Worm (Caenorhabditis elegans): ENCODE results near the gene Y39A1A.3.

Gene Y39A1A.3

DNA sequence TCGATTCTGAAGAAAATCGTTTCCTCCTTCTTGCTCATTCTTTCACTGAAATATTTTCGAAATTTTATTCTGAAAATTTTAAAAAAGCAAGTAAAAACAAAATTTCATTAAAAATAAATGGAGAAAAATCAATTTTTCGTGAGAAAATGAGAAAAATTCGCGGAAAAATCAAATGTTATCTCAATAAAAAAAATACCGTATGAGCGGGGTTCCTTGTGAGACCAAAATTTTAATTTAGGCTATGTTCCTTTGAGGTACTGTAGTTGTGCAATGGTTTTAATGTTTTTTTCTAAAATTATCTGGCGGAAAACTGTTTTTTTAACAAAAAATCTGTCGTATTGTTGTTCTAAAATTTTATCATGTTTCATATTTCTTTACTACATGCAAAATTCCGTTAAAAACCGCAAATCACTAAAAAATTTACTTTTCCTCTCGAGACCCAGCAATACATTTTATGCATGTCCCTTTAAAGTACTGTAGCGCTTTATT lies 3.9 kb upstream of the Y39A1A.3 start, which contains the start of gene epg-6:
epg-6 (minus strand) TSS at position 51 of the 489 bp plus-strand sequence.
- no peak for TF ChIP-seq lin-11 (tag; optimal IDR thresholded peaks at IDR 0.05)
- no peak for TF ChIP-seq unc-39 (tag; optimal IDR thresholded peaks at IDR 0.05)
- no peak for TF ChIP-seq lsy-2 (tag; optimal IDR thresholded peaks at IDR 0.05)
- no peak for TF ChIP-seq ceh-82 (tag; optimal IDR thresholded peaks at IDR 0.05)
- no peak for TF ChIP-seq gmeb-1 (tag; optimal IDR thresholded peaks at IDR 0.05)
- no peak for TF ChIP-seq crh-2 (tag; optimal IDR thresholded peaks at IDR 0.05)
- TF ChIP-seq nhr-11 (tag; optimal IDR thresholded peaks at IDR 0.05) = no peak
- no peak for TF ChIP-seq elt-1 (tag; optimal IDR thresholded peaks at IDR 0.05)
- no peak for TF ChIP-seq nhr-23 (tag; optimal IDR thresholded peaks at IDR 0.05)
- TF ChIP-seq ztf-4 (tag; optimal IDR thresholded peaks at IDR 0.05) = no peak
- no peak for TF ChIP-seq unc-62 (GFP tag; optimal IDR thresholded peaks at IDR 0.05)
- no peak for TF ChIP-seq nhr-25 (tag; optimal IDR thresholded peaks at IDR 0.05)
- no peak for TF ChIP-seq F13H6.1 (tag; optimal IDR thresholded peaks at IDR 0.05)
- TF ChIP-seq ztf-1 (GFP tag; conservative IDR thresholded peaks at IDR 0.05) = no peak
- TF ChIP-seq elt-3 (tag; optimal IDR thresholded peaks at IDR 0.05) = no peak

DNA sequence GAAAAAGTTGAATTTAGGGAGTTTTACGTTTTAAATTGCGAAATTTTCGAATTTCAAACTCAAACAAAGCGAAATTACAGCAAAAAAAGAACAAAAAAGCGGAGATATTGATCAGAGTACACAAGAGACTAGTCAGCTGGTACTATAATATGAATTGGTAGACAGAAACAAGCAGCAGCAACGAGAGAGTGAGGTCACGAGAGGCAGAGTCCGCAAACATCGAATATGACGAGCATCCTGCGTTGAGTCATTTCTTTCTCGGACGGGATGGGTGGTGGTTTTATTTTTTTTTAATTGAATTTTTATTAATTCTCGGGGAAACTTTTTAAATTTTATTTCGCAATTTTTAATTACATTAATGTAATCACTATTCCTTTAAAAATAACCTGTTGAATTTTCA lies 3.4 kb upstream of the Y39A1A.3 start:
- no peak for TF ChIP-seq peb-1 (tag; optimal IDR thresholded peaks at IDR 0.05)
- peak; percentile 49 to 85 for TF ChIP-seq lsy-2 (tag; optimal IDR thresholded peaks at IDR 0.05)
- no peak for TF ChIP-seq zag-1 (tag; optimal IDR thresholded peaks at IDR 0.05)
- TF ChIP-seq fos-1 (tag; optimal IDR thresholded peaks at IDR 0.05) = peak; percentile 98
- no peak for TF ChIP-seq R02D3.7 (tag; optimal IDR thresholded peaks at IDR 0.05)
- no peak for TF ChIP-seq nhr-77 (tag; optimal IDR thresholded peaks at IDR 0.05)
- TF ChIP-seq ceh-82 (tag; optimal IDR thresholded peaks at IDR 0.05) = no peak
- TF ChIP-seq skn-1 (tag; optimal IDR thresholded peaks at IDR 0.05) = no peak
- TF ChIP-seq mbf-1 (tag; optimal IDR thresholded peaks at IDR 0.05) = no peak
- TF ChIP-seq blmp-1 (tag; optimal IDR thresholded peaks at IDR 0.05; ENCODE audit: insufficient read depth) = peak; percentile 1
- TF ChIP-seq ZK546.5 (tag; optimal IDR thresholded peaks at IDR 0.05) = no peak
- peak; percentile 27 for TF ChIP-seq ceh-16 (tag; optimal IDR thresholded peaks at IDR 0.05)
- no peak for TF ChIP-seq elt-3 (tag; optimal IDR thresholded peaks at IDR 0.05)
- no peak for TF ChIP-seq nhr-23 (tag; optimal IDR thresholded peaks at IDR 0.05)
- peak; percentile 8 for TF ChIP-seq mab-5 (tag; optimal IDR thresholded peaks at IDR 0.05)
- TF ChIP-seq lin-13 (GFP tag; optimal IDR thresholded peaks at IDR 0.05) = peak; percentile 46
- TF ChIP-seq snpc-4 (tag; optimal IDR thresholded peaks at IDR 0.05) = peak; percentile 23
- peak; percentile 67 for TF ChIP-seq unc-55 (GFP tag; optimal IDR thresholded peaks at IDR 0.05)
- peak; percentile 88 for TF ChIP-seq C34F6.9 (tag; optimal IDR thresholded peaks at IDR 0.05)
- TF ChIP-seq unc-62 (GFP tag; optimal IDR thresholded peaks at IDR 0.05) = no peak
- TF ChIP-seq lin-11 (tag; optimal IDR thresholded peaks at IDR 0.05) = peak; percentile 50
- TF ChIP-seq Y55F3AM.14 (GFP tag; optimal IDR thresholded peaks at IDR 0.05) = no peak
- no peak for TF ChIP-seq nhr-11 (tag; optimal IDR thresholded peaks at IDR 0.05)
- no peak for TF ChIP-seq nhr-237 (tag; optimal IDR thresholded peaks at IDR 0.05)
- peak; percentile 10 for TF ChIP-seq nhr-21 (tag; optimal IDR thresholded peaks at IDR 0.05)
- TF ChIP-seq ztf-11 (tag; optimal IDR thresholded peaks at IDR 0.05) = no peak
- peak; percentile 49 for TF ChIP-seq egl-27 (tag; optimal IDR thresholded peaks at IDR 0.05)
- no peak for TF ChIP-seq alr-1 (tag; optimal IDR thresholded peaks at IDR 0.05)
- TF ChIP-seq sem-4 (tag; optimal IDR thresholded peaks at IDR 0.05) = no peak
- peak; percentile 69 for TF ChIP-seq F13H6.1 (tag; optimal IDR thresholded peaks at IDR 0.05)
- TF ChIP-seq ztf-4 (tag; optimal IDR thresholded peaks at IDR 0.05) = no peak
- TF ChIP-seq lin-39 (tag; optimal IDR thresholded peaks at IDR 0.05) = no peak
- TF ChIP-seq crh-2 (tag; optimal IDR thresholded peaks at IDR 0.05) = peak; percentile 78
- TF ChIP-seq sma-9 (GFP tag; optimal IDR thresholded peaks at IDR 0.05) = no peak
- no peak for TF ChIP-seq sma-9 (tag; optimal IDR thresholded peaks at IDR 0.05)
- no peak for TF ChIP-seq nhr-12 (tag; optimal IDR thresholded peaks at IDR 0.05)
- no peak for TF ChIP-seq unc-39 (tag; optimal IDR thresholded peaks at IDR 0.05)
- peak; percentile 30 for TF ChIP-seq nhr-6 (tag; optimal IDR thresholded peaks at IDR 0.05)
- TF ChIP-seq dmd-4 (tag; optimal IDR thresholded peaks at IDR 0.05) = no peak
- peak; percentile 79 for TF ChIP-seq nhr-129 (tag; optimal IDR thresholded peaks at IDR 0.05)
- peak; percentile 31 for TF ChIP-seq sma-3 (GFP tag; optimal IDR thresholded peaks at IDR 0.05)
- TF ChIP-seq nhr-10 (tag; optimal IDR thresholded peaks at IDR 0.05) = no peak
- no peak for TF ChIP-seq ztf-1 (GFP tag; conservative IDR thresholded peaks at IDR 0.05)
- TF ChIP-seq gmeb-1 (tag; optimal IDR thresholded peaks at IDR 0.05) = peak; percentile 74
- TF ChIP-seq ama-1 (optimal IDR thresholded peaks at IDR 0.05) = peak; percentile 17
- TF ChIP-seq mdl-1 (tag; optimal IDR thresholded peaks at IDR 0.05) = no peak
- TF ChIP-seq nhr-25 (tag; optimal IDR thresholded peaks at IDR 0.05) = peak; percentile 75
- no peak for TF ChIP-seq aly-2 (tag; optimal IDR thresholded peaks at IDR 0.05)
- TF ChIP-seq elt-1 (tag; optimal IDR thresholded peaks at IDR 0.05) = no peak

Measured in whole organism, L2 larva.